Fruit fly (Drosophila melanogaster) whole organism, wandering third instar larva: ENCODE results near the gene GV1.

Experiments
- Abd-B ChIP-seq: fragments of >200 bp; optimal IDR thresholded peaks from 2 replicates; lab custom pipeline; 2017; ENCODE audit warnings: missing biosample characterization, missing genetic modification characterization
- CG32264 ChIP-seq: fragments of 200-800 bp; sonication (Bioruptor generic); optimal IDR thresholded peaks from 2 replicates; lab custom pipeline; 2016; ENCODE audit warnings: missing biosample characterization, missing genetic modification characterization
- CG9705 ChIP-seq: fragments of 200-800 bp; sonication (Bioruptor generic); optimal IDR thresholded peaks from 2 replicates; lab custom pipeline; 2018; ENCODE audit warnings: missing biosample characterization, mild to moderate bottlenecking, missing genetic modification characterization
- CrebA ChIP-seq: fragments of 200-800 bp; sonication (Bioruptor generic); optimal IDR thresholded peaks from 2 replicates; lab custom pipeline; 2016; ENCODE audit warnings: missing biosample characterization, mild to moderate bottlenecking, missing genetic modification characterization, borderline replicate concordance
- Dfd ChIP-seq: fragments of >200 bp; optimal IDR thresholded peaks from 2 replicates; lab custom pipeline; 2017; ENCODE audit warnings: missing biosample characterization, missing genetic modification characterization
- Dif ChIP-seq: fragments of 200-275, 200-300 bp; sonication (Bioruptor generic); optimal IDR thresholded peaks from 2 replicates; lab custom pipeline; 2018; ENCODE audit warnings: missing biosample characterization, missing genetic modification characterization; ENCODE audit not compliant: partially characterized antibody
- GATAd ChIP-seq: sonication (Bioruptor generic); optimal IDR thresholded peaks from 2 replicates; lab custom pipeline; 2016; ENCODE audit warnings: missing biosample characterization, missing genetic modification characterization
- HLH106 ChIP-seq: fragments of 200-800 bp; optimal IDR thresholded peaks from 3 replicates; lab custom pipeline; 2019; ENCODE audit warnings: missing biosample characterization, mild to moderate bottlenecking, missing genetic modification characterization, moderate library complexity
- Hnf4 ChIP-seq: fragments of 200-800 bp; sonication (Bioruptor generic); optimal IDR thresholded peaks from 2 replicates; lab custom pipeline; 2016; ENCODE audit warnings: missing biosample characterization, mild to moderate bottlenecking, missing genetic modification characterization
- Hr78 ChIP-seq: fragments of >200 bp; optimal IDR thresholded peaks from 2 replicates; lab custom pipeline; 2017; ENCODE audit warnings: missing biosample characterization, missing genetic modification characterization
- Hr83 ChIP-seq: fragments of 200-300 bp; sonication (Bioruptor generic); optimal IDR thresholded peaks from 2 replicates; lab custom pipeline; 2016; ENCODE audit warnings: missing biosample characterization, mild to moderate bottlenecking, missing genetic modification characterization, moderate library complexity; ENCODE audit not compliant: poor library complexity, severe bottlenecking
- Jra ChIP-seq: sonication (Bioruptor generic); optimal IDR thresholded peaks from 2 replicates; lab custom pipeline; 2016; ENCODE audit warnings: missing biosample characterization, missing genetic modification characterization
- Mio ChIP-seq: sonication (Bioruptor generic); optimal IDR thresholded peaks from 2 replicates; lab custom pipeline; 2016; ENCODE audit warnings: missing biosample characterization, missing genetic modification characterization
- Myc ChIP-seq: fragments of >200 bp; optimal IDR thresholded peaks from 2 replicates; lab custom pipeline; 2017
- N ChIP-seq: fragments of >200 bp; optimal IDR thresholded peaks from 2 replicates; lab custom pipeline; 2018; ENCODE audit warnings: missing biosample characterization, missing external identifiers, missing genetic modification characterization
- OdsH ChIP-seq: fragments of 200-800 bp; sonication (Bioruptor generic); optimal IDR thresholded peaks from 2 replicates; lab custom pipeline; 2016; ENCODE audit warnings: missing biosample characterization, mild to moderate bottlenecking, missing genetic modification characterization
- Rel ChIP-seq, 2 experiments: fragments of 200-800 bp; sonication (Bioruptor generic) in 1 of 2; optimal IDR thresholded peaks; 2 replicates in 1 of 2; 3 replicates in 1 of 2; lab custom pipeline; 2016 to 2019; ENCODE audit warnings: mild to moderate bottlenecking in 2 of 2, missing biosample characterization in 2 of 2, missing genetic modification characterization in 2 of 2, moderate library complexity in 1 of 2
- Sp1 ChIP-seq: fragments of 200-800 bp; sonication (Bioruptor generic); optimal IDR thresholded peaks from 3 replicates; lab custom pipeline; 2019; ENCODE audit warnings: missing biosample characterization, mild to moderate bottlenecking, missing genetic modification characterization, moderate library complexity
- Vsx2 ChIP-seq: fragments of 200-300, 225-300 bp; sonication (Bioruptor generic); optimal IDR thresholded peaks from 2 replicates; lab custom pipeline; 2018; ENCODE audit warnings: missing biosample characterization, missing genetic modification characterization; ENCODE audit not compliant: partially characterized antibody
- br ChIP-seq: fragments of 200-800 bp; sonication (Bioruptor generic); optimal IDR thresholded peaks from 2 replicates; lab custom pipeline; 2016; ENCODE audit warnings: missing biosample characterization, missing genetic modification characterization
- brk ChIP-seq: fragments of 200-800 bp; sonication (Bioruptor generic); optimal IDR thresholded peaks from 2 replicates; lab custom pipeline; 2016; ENCODE audit warnings: missing biosample characterization, mild to moderate bottlenecking, missing genetic modification characterization
- dl ChIP-seq, 2 experiments: fragments of 175-275, 200-275 bp in 1 of 2; fragments of 200-275 bp in 1 of 2; sonication (Bioruptor generic); optimal IDR thresholded peaks; lab custom pipeline; 2018; ENCODE audit warnings: mild to moderate bottlenecking in 2 of 2, missing biosample characterization in 2 of 2, missing genetic modification characterization in 2 of 2, moderate library complexity in 2 of 2; ENCODE audit not compliant: partially characterized antibody in 2 of 2, insufficient read depth in 1 of 2
- dmrt93B ChIP-seq: fragments of 200-800 bp; sonication (Bioruptor generic); optimal IDR thresholded peaks from 2 replicates; lab custom pipeline; 2018; ENCODE audit warnings: missing biosample characterization, mild to moderate bottlenecking, missing genetic modification characterization
- dsf ChIP-seq: sonication (Bioruptor generic); optimal IDR thresholded peaks from 2 replicates; lab custom pipeline; 2016; ENCODE audit warnings: missing biosample characterization, missing genetic modification characterization, borderline replicate concordance
- ey ChIP-seq: fragments of 200-800 bp; sonication (Bioruptor generic); optimal IDR thresholded peaks from 2 replicates; lab custom pipeline; 2016; ENCODE audit warnings: missing biosample characterization, missing genetic modification characterization
- foxo ChIP-seq, 2 experiments: fragments of 200-800 bp; sonication (Bioruptor generic); optimal IDR thresholded peaks; 2 replicates in 1 of 2; 3 replicates in 1 of 2; lab custom pipeline; 2016 to 2017; ENCODE audit warnings: missing biosample characterization in 2 of 2, missing genetic modification characterization in 2 of 2
- fru ChIP-seq: fragments of 200-800 bp; sonication (Bioruptor generic); optimal IDR thresholded peaks from 3 replicates; lab custom pipeline; 2016; ENCODE audit warnings: missing biosample characterization, mild to moderate bottlenecking, missing genetic modification characterization
- h ChIP-seq: fragments of 200-800 bp; sonication (Bioruptor generic); optimal IDR thresholded peaks from 3 replicates; lab custom pipeline; 2016; ENCODE audit warnings: missing biosample characterization, mild to moderate bottlenecking, missing genetic modification characterization
- jim ChIP-seq: fragments of 175-275, 200-325 bp; sonication (Bioruptor generic); optimal IDR thresholded peaks from 2 replicates; lab custom pipeline; 2016; ENCODE audit warnings: missing biosample characterization, mild to moderate bottlenecking, missing genetic modification characterization
- lola ChIP-seq: fragments of >200 bp; optimal IDR thresholded peaks from 2 replicates; lab custom pipeline; 2017; ENCODE audit warnings: missing biosample characterization, missing genetic modification characterization
- pan ChIP-seq: fragments of >200 bp; optimal IDR thresholded peaks from 2 replicates; lab custom pipeline; 2017
- psq ChIP-seq: fragments of 200-800 bp; sonication (Bioruptor generic); optimal IDR thresholded peaks from 3 replicates; lab custom pipeline; 2017; ENCODE audit warnings: missing biosample characterization, mild to moderate bottlenecking, missing genetic modification characterization, moderate library complexity
- rgr ChIP-seq: fragments of 200-800 bp; sonication (Bioruptor generic); optimal IDR thresholded peaks from 3 replicates; lab custom pipeline; 2016; ENCODE audit warnings: missing biosample characterization, mild to moderate bottlenecking, missing genetic modification characterization
- sage ChIP-seq: fragments of 200-800 bp; sonication (Bioruptor generic); optimal IDR thresholded peaks from 2 replicates; lab custom pipeline; 2016; ENCODE audit warnings: missing biosample characterization, mild to moderate bottlenecking, missing genetic modification characterization
- sv ChIP-seq: fragments of 200-800 bp; sonication (Bioruptor generic); optimal IDR thresholded peaks from 3 replicates; lab custom pipeline; 2016; ENCODE audit warnings: missing biosample characterization, missing genetic modification characterization
- tai ChIP-seq: sonication (Bioruptor generic); optimal IDR thresholded peaks from 2 replicates; lab custom pipeline; 2016; ENCODE audit warnings: missing biosample characterization, missing genetic modification characterization
- usp ChIP-seq: fragments of >200 bp; optimal IDR thresholded peaks from 2 replicates; lab custom pipeline; 2017; ENCODE audit warnings: missing biosample characterization, missing genetic modification characterization
- woc ChIP-seq: sonication (Bioruptor generic); optimal IDR thresholded peaks from 2 replicates; lab custom pipeline; 2016; ENCODE audit warnings: missing biosample characterization, mild to moderate bottlenecking, missing genetic modification characterization

Gene GV1

dm6 chr3L:1822365-1822764, 12.0 kb downstream of the GV1 start:
- no peak for TF ChIP-seq CrebA (GFP tag; lab: Kevin White, UChicago)
- TF ChIP-seq CG9705 (GFP tag; lab: Kevin White, UChicago), result no peak
- TF ChIP-seq Hnf4, result no peak
- TF ChIP-seq Hr78, result no peak
- TF ChIP-seq foxo (GFP tag; optimal IDR thresholded peaks at IDR 0.05; lab: Kevin White, UChicago), result no peak
- no peak for TF ChIP-seq Hr83 (GFP tag; lab: Kevin White, UChicago)
- no peak for TF ChIP-seq Mio (GFP tag; lab: Kevin White, UChicago)
- no peak for TF ChIP-seq HLH106 (tag; lab: Kevin White, UChicago)
- no peak for TF ChIP-seq sv (GFP tag; lab: Kevin White, UChicago)
- TF ChIP-seq jim, result no peak
- no peak for TF ChIP-seq woc (GFP tag; lab: Kevin White, UChicago)
- no peak for TF ChIP-seq ey (GFP tag; lab: Kevin White, UChicago)
- no peak for TF ChIP-seq h (GFP tag; lab: Kevin White, UChicago)
- no peak for TF ChIP-seq Rel (GFP tag; optimal IDR thresholded peaks at IDR 0.05; lab: Kevin White, UChicago)
- TF ChIP-seq Rel (tag; optimal IDR thresholded peaks at IDR 0.05; lab: Kevin White, UChicago), result no peak
- no peak for TF ChIP-seq br

- TF ChIP-seq CrebA (GFP tag; lab: Kevin White, UChicago) (no peak), Rel (GFP tag; optimal IDR thresholded peaks at IDR 0.05; lab: Kevin White, UChicago) (peak; percentile 6), Rel (tag; optimal IDR thresholded peaks at IDR 0.05; lab: Kevin White, UChicago) (no peak), tai (GFP tag; lab: Kevin White, UChicago) (no peak), GATAd (GFP tag; lab: Kevin White, UChicago) (no peak), Abd-B (GFP tag; lab: Kevin White, UChicago) (no peak), Sp1 (GFP tag; lab: Kevin White, UChicago) (no peak), ey (GFP tag; lab: Kevin White, UChicago) (no peak), dsf (no peak), h (GFP tag; lab: Kevin White, UChicago) (no peak)
Measured at dm6 chr3L:1827809-1828371, 17.5 kb downstream of the GV1 start.

- TF ChIP-seq psq (GFP tag; lab: Kevin White, UChicago), result no peak
- TF ChIP-seq brk, result no peak
- peak; percentile 69 for TF ChIP-seq fru (GFP tag; lab: Kevin White, UChicago)
- TF ChIP-seq br, result peak; percentile 41
- TF ChIP-seq usp (GFP tag; lab: Kevin White, UChicago), result no peak
- TF ChIP-seq Myc, result no peak
- peak; percentile 57 for TF ChIP-seq OdsH (GFP tag; lab: Kevin White, UChicago)
- no peak for TF ChIP-seq Rel (GFP tag; optimal IDR thresholded peaks at IDR 0.05; lab: Kevin White, UChicago)
- TF ChIP-seq Rel (tag; optimal IDR thresholded peaks at IDR 0.05; lab: Kevin White, UChicago), result no peak
- no peak for TF ChIP-seq CrebA (GFP tag; lab: Kevin White, UChicago)
- TF ChIP-seq Sp1 (GFP tag; lab: Kevin White, UChicago), result peak; percentile 51
- no peak for TF ChIP-seq dl (GFP tag; optimal IDR thresholded peaks at IDR 0.05; lab: Kevin White, UChicago; ENCODE audit: insufficient read depth in 1 of 2, partially characterized antibody in 2 of 2)
- peak; percentile 40 for TF ChIP-seq Hnf4
- peak; percentile 53 for TF ChIP-seq rgr (GFP tag; lab: Kevin White, UChicago)
- peak; percentile 55 for TF ChIP-seq ey (GFP tag; lab: Kevin White, UChicago)
- TF ChIP-seq lola, result no peak
- no peak for TF ChIP-seq sage (GFP tag; lab: Kevin White, UChicago)
- TF ChIP-seq jim, result no peak
- TF ChIP-seq Hr83 (GFP tag; lab: Kevin White, UChicago), result no peak
- TF ChIP-seq HLH106 (tag; lab: Kevin White, UChicago), result peak; percentile 62
- TF ChIP-seq sv (GFP tag; lab: Kevin White, UChicago), result no peak
- TF ChIP-seq Hr78, result no peak
- TF ChIP-seq N (GFP tag; lab: Kevin White, UChicago), result no peak
- TF ChIP-seq Mio (GFP tag; lab: Kevin White, UChicago), result no peak
- no peak for TF ChIP-seq CG9705 (GFP tag; lab: Kevin White, UChicago)
- TF ChIP-seq Jra, result no peak
- peak; percentile 59 for TF ChIP-seq h (GFP tag; lab: Kevin White, UChicago)
- peak in 1 of 2 experiments; percentile 69 for TF ChIP-seq foxo (GFP tag; optimal IDR thresholded peaks at IDR 0.05; lab: Kevin White, UChicago)
- TF ChIP-seq Dif (GFP tag; lab: Kevin White, UChicago), result no peak
- no peak for TF ChIP-seq GATAd (GFP tag; lab: Kevin White, UChicago)
- TF ChIP-seq pan (lab: Kevin White, UChicago), result no peak
- TF ChIP-seq Vsx2 (GFP tag; lab: Kevin White, UChicago), result no peak
- TF ChIP-seq woc (GFP tag; lab: Kevin White, UChicago), result peak; percentile 23
- TF ChIP-seq CG32264 (GFP tag; lab: Kevin White, UChicago), result no peak
- no peak for TF ChIP-seq tai (GFP tag; lab: Kevin White, UChicago)
- TF ChIP-seq Abd-B (GFP tag; lab: Kevin White, UChicago), result no peak
- TF ChIP-seq Dfd (GFP tag; lab: Kevin White, UChicago), result no peak
- TF ChIP-seq dsf, result no peak
- no peak for TF ChIP-seq dmrt93B
Measured at dm6 chr3L:1829539-1829938, 19.2 kb downstream of the GV1 start.
